Fruit fly (Drosophila melanogaster) whole organism, wandering third instar larva: ENCODE results near the gene CG9498.

Experiments
- Abd-B ChIP-seq: fragments of >200 bp; optimal IDR thresholded peaks from 2 replicates; lab custom pipeline; 2017; ENCODE audit warnings: missing biosample characterization, missing genetic modification characterization
- Myc ChIP-seq: fragments of >200 bp; optimal IDR thresholded peaks from 2 replicates; lab custom pipeline; 2017
- h ChIP-seq: fragments of 200-800 bp; sonication (Bioruptor generic); optimal IDR thresholded peaks from 3 replicates; lab custom pipeline; 2016; ENCODE audit warnings: missing biosample characterization, mild to moderate bottlenecking, missing genetic modification characterization
- usp ChIP-seq: fragments of >200 bp; optimal IDR thresholded peaks from 2 replicates; lab custom pipeline; 2017; ENCODE audit warnings: missing biosample characterization, missing genetic modification characterization

dm6 chr2L:6356686-6357362, 6.0 kb upstream of the CG9498 start:
- no peak for TF ChIP-seq usp
- TF ChIP-seq h (GFP tag; lab: Kevin White, UChicago) = no peak
- no peak for TF ChIP-seq Abd-B (GFP tag; lab: Kevin White, UChicago)
- peak; percentile 68 for TF ChIP-seq Myc (lab: Kevin White, UChicago)
